Worm (Caenorhabditis elegans) whole organism, L4/young adult: Measurements from ENCODE around the gene set-16.

Experiments
- W03F9.2 ChIP-seq: fragments of 150-350 bp; optimal IDR thresholded peaks from 2 replicates; lab custom pipeline; 2014; ENCODE audit warnings: missing biosample characterization, missing genetic modification characterization
- dao-5 ChIP-seq: sonication (generic microtip); optimal IDR thresholded peaks from 2 replicates; lab custom pipeline; 2016; ENCODE audit warnings: missing genotype, missing genetic modification characterization, moderate library complexity, missing compliant biosample characterization
- him-1 ChIP-seq: sonication (generic microtip); optimal IDR thresholded peaks from 2 replicates; lab custom pipeline; 2016; ENCODE audit warnings: missing genotype, missing genetic modification reagents, missing genetic modification characterization, missing compliant biosample characterization

- TF ChIP-seq him-1 (peak; percentile 96), W03F9.2 (tag; lab: Kevin White, UChicago) (peak; percentile 98), dao-5 (tag; lab: Kevin White, UChicago) (peak; percentile 68)
Observed at ce11 chrIII:13643534-13643933, at the start of gene set-16, which contains the start of gene drr-2.
